Worm (Caenorhabditis elegans): Measurements from ENCODE around the gene alh-8.

ce11 chrII:11747889-11748288 lies 19.0 kb downstream of the alh-8 start:
- no peak for TF ChIP-seq mdl-1 (tag; optimal IDR thresholded peaks at IDR 0.05)
- TF ChIP-seq ztf-11 (tag; optimal IDR thresholded peaks at IDR 0.05), result no peak
- no peak for TF ChIP-seq nhr-19 (GFP tag; conservative IDR thresholded peaks at IDR 0.05)
- no peak for TF ChIP-seq nhr-76 (tag; optimal IDR thresholded peaks at IDR 0.05)
